Fruit fly (Drosophila melanogaster) whole organism, embryonic: ENCODE measurements around the gene Rbf.
A peak's percentile ranks its signal among the peaks of the same experiment; 100 is the strongest.

Source experiments
- Aef1 ChIP-seq: fragments of 200-800 bp; sonication (Bioruptor generic); IDR thresholded peaks from 3 replicates; pipeline ENCODE4 v1.3.6; 2022; ENCODE audit warnings: missing biosample characterization, missing genetic modification characterization
- CG10267 ChIP-seq: fragments of 200-800 bp; sonication (Bioruptor generic); optimal IDR thresholded peaks from 2 replicates; lab custom pipeline; 2018; ENCODE audit warnings: missing biosample characterization, mild to moderate bottlenecking, missing genetic modification characterization, moderate library complexity
- CG10274 ChIP-seq: fragments of 200-800 bp; sonication (Bioruptor generic); optimal IDR thresholded peaks from 3 replicates; lab custom pipeline; 2017; ENCODE audit warnings: missing biosample characterization, mild to moderate bottlenecking, missing genetic modification characterization
- CG10543 ChIP-seq: fragments of 200-800 bp; sonication (Bioruptor generic); optimal IDR thresholded peaks from 3 replicates; lab custom pipeline; 2017; ENCODE audit warnings: missing biosample characterization, mild to moderate bottlenecking, missing genetic modification characterization, moderate library complexity
- CG10979 ChIP-seq: fragments of 200-800 bp; sonication (Bioruptor generic); optimal IDR thresholded peaks from 2 replicates; lab custom pipeline; 2018; ENCODE audit warnings: missing biosample characterization, mild to moderate bottlenecking, missing genetic modification characterization, moderate library complexity
- CG11504 ChIP-seq: fragments of 200-800 bp; sonication (Bioruptor generic); optimal IDR thresholded peaks from 3 replicates; lab custom pipeline; 2019; ENCODE audit warnings: missing biosample characterization, mild to moderate bottlenecking, missing genetic modification characterization, moderate library complexity
- CG12769 ChIP-seq: fragments of 200-800 bp; sonication (Bioruptor generic); optimal IDR thresholded peaks from 2 replicates; lab custom pipeline; 2019; ENCODE audit warnings: missing biosample characterization, mild to moderate bottlenecking, missing genetic modification characterization, moderate library complexity
- CG15269 ChIP-seq: fragments of 200-800 bp; sonication (Bioruptor generic); optimal IDR thresholded peaks from 2 replicates; lab custom pipeline; 2018; ENCODE audit warnings: missing biosample characterization, mild to moderate bottlenecking, missing genetic modification characterization, moderate library complexity
- CG16779 ChIP-seq: fragments of 200-800 bp; sonication (Bioruptor generic); IDR thresholded peaks from 2 replicates; pipeline ENCODE4 v1.3.6; 2022; ENCODE audit warnings: missing biosample characterization, missing genetic modification characterization
- CG18262 ChIP-seq: fragments of 200-800 bp; optimal IDR thresholded peaks from 3 replicates; lab custom pipeline; 2019; ENCODE audit warnings: missing biosample characterization, mild to moderate bottlenecking, missing genetic modification characterization, moderate library complexity
- CG18599 ChIP-seq: fragments of 200-800 bp; sonication (Bioruptor generic); optimal IDR thresholded peaks from 3 replicates; lab custom pipeline; 2017; ENCODE audit warnings: missing biosample characterization, missing genetic modification characterization, mild to moderate bottlenecking, moderate library complexity, missing genetic modification reagents
- CG34422 ChIP-seq: fragments of 200-800 bp; sonication (Bioruptor generic); IDR thresholded peaks from 3 replicates; pipeline ENCODE4 v1.3.6; 2022; ENCODE audit warnings: missing biosample characterization, missing genetic modification characterization
- CG6765 ChIP-seq: fragments of 200-800 bp; sonication (Bioruptor generic); optimal IDR thresholded peaks from 3 replicates; lab custom pipeline; 2017; ENCODE audit warnings: missing biosample characterization, mild to moderate bottlenecking, missing genetic modification characterization
- CG7839 ChIP-seq: fragments of 200-800 bp; sonication (Bioruptor generic); optimal IDR thresholded peaks from 3 replicates; lab custom pipeline; 2018; ENCODE audit warnings: missing biosample characterization, mild to moderate bottlenecking, missing genetic modification characterization, moderate library complexity
- CG9437 ChIP-seq: fragments of 200-800 bp; sonication (Bioruptor generic); optimal IDR thresholded peaks from 2 replicates; lab custom pipeline; 2018; ENCODE audit warnings: missing biosample characterization, mild to moderate bottlenecking, missing genetic modification characterization
- CG9797 ChIP-seq: fragments of 200-800 bp; sonication (Bioruptor generic); optimal IDR thresholded peaks from 3 replicates; lab custom pipeline; 2018; ENCODE audit warnings: missing biosample characterization, mild to moderate bottlenecking, missing genetic modification characterization
- D ChIP-seq, 2 experiments: fragments of 200-800 bp in 1 of 2; fragments of >200 bp in 1 of 2; sonication (Bioruptor generic) in 1 of 2; optimal IDR thresholded peaks; 2 replicates in 1 of 2; 3 replicates in 1 of 2; lab custom pipeline; 2017; ENCODE audit warnings: mild to moderate bottlenecking in 1 of 2, missing biosample characterization in 1 of 2, missing genetic modification characterization in 1 of 2, missing genetic modification reagents in 1 of 2
- Dbx ChIP-seq: fragments of 200-800 bp; sonication (Bioruptor generic); IDR thresholded peaks from 3 replicates; pipeline ENCODE4 v1.3.6; 2022; ENCODE audit warnings: missing biosample characterization, missing genetic modification characterization
- Deaf1 ChIP-seq: fragments of 200-800 bp; optimal IDR thresholded peaks from 3 replicates; lab custom pipeline; 2019; ENCODE audit warnings: missing biosample characterization, mild to moderate bottlenecking, missing genetic modification characterization, moderate library complexity
- Dref ChIP-seq: fragments of 200-800 bp; sonication (Bioruptor generic); IDR thresholded peaks from 2 replicates; pipeline ENCODE4 v1.3.6; 2022; ENCODE audit warnings: missing biosample characterization, missing genetic modification characterization
- Drgx ChIP-seq: fragments of 200-800 bp; sonication (Bioruptor generic); IDR thresholded peaks from 2 replicates; pipeline ENCODE4 v1.3.6; 2022; ENCODE audit warnings: missing biosample characterization, missing genetic modification characterization
- HLH54F ChIP-seq: fragments of 200-800 bp; sonication (Bioruptor generic); optimal IDR thresholded peaks from 3 replicates; lab custom pipeline; 2016; ENCODE audit warnings: missing biosample characterization, missing genetic modification characterization
- MBD-R2 ChIP-seq: fragments of 200-800 bp; sonication (Bioruptor generic); IDR thresholded peaks from 2 replicates; pipeline ENCODE4 v1.3.6; 2022; ENCODE audit warnings: missing biosample characterization, missing genetic modification characterization
- Med ChIP-seq: fragments of 200-800 bp; sonication (Bioruptor generic); peaks from one replicate; lab custom pipeline; 2016; ENCODE audit warnings: missing biosample characterization, missing genetic modification characterization, mild to moderate bottlenecking, inconsistent platforms, moderate library complexity
- Meics ChIP-seq: fragments of 200-800 bp; sonication (Bioruptor generic); optimal IDR thresholded peaks from 2 replicates; lab custom pipeline; 2017; ENCODE audit warnings: missing biosample characterization, mild to moderate bottlenecking, missing genetic modification characterization
- NC2α ChIP-seq: fragments of 200-800 bp; sonication (Bioruptor generic); optimal IDR thresholded peaks from 2 replicates; lab custom pipeline; 2016; ENCODE audit warnings: missing biosample characterization, missing genetic modification characterization
- NFAT ChIP-seq: fragments of 200-800 bp; sonication (Bioruptor generic); IDR thresholded peaks from 2 replicates; pipeline ENCODE4 v1.3.6; 2022; ENCODE audit warnings: missing biosample characterization, missing genetic modification characterization
- Neu2 ChIP-seq: fragments of 200-800 bp; sonication (Bioruptor generic); optimal IDR thresholded peaks from 3 replicates; lab custom pipeline; 2016; ENCODE audit warnings: missing biosample characterization, missing genetic modification characterization, borderline replicate concordance
- Ravus ChIP-seq: fragments of 200-800 bp; sonication (Bioruptor generic); IDR thresholded peaks from 2 replicates; pipeline ENCODE4 v1.3.6; 2022; ENCODE audit warnings: missing biosample characterization, missing genetic modification characterization
- Spps ChIP-seq: fragments of 200-800 bp; sonication (Bioruptor generic); optimal IDR thresholded peaks from 2 replicates; lab custom pipeline; 2018; ENCODE audit warnings: missing biosample characterization, mild to moderate bottlenecking, missing genetic modification characterization
- Sry-β ChIP-seq: fragments of 200-800 bp; sonication (Bioruptor generic); optimal IDR thresholded peaks from 2 replicates; lab custom pipeline; 2018; ENCODE audit warnings: missing biosample characterization, mild to moderate bottlenecking, missing genetic modification characterization, moderate library complexity
- Trl ChIP-seq, 3 experiments: fragments of >200 bp in 2 of 3; fragments of 200-800 bp in 1 of 3; sonication (Bioruptor generic) in 1 of 3; optimal IDR thresholded peaks; 2 replicates in 1 of 3; 3 replicates in 2 of 3; lab custom pipeline; 2016 to 2017; ENCODE audit warnings: missing biosample characterization in 1 of 3, missing genetic modification characterization in 1 of 3
- ato ChIP-seq: fragments of 200-800 bp; sonication (Bioruptor generic); IDR thresholded peaks from 2 replicates; pipeline ENCODE4 v1.3.6; 2022; ENCODE audit warnings: missing biosample characterization, missing genetic modification characterization; ENCODE audit not compliant: partially characterized antibody
- br ChIP-seq: fragments of >200 bp; optimal IDR thresholded peaks from 2 replicates; lab custom pipeline; 2017
- eyg ChIP-seq: fragments of 200-800 bp; sonication (Bioruptor generic); optimal IDR thresholded peaks from 3 replicates; lab custom pipeline; 2016; ENCODE audit warnings: missing biosample characterization, missing genetic modification characterization
- gcm ChIP-seq: fragments of 200-800 bp; sonication (Bioruptor generic); optimal IDR thresholded peaks from 2 replicates; lab custom pipeline; 2019; ENCODE audit warnings: missing biosample characterization, mild to moderate bottlenecking, missing genetic modification characterization, moderate library complexity
- grau ChIP-seq: fragments of 200-800 bp; optimal IDR thresholded peaks from 3 replicates; lab custom pipeline; 2019; ENCODE audit warnings: missing biosample characterization, mild to moderate bottlenecking, missing genetic modification characterization, moderate library complexity
- ham ChIP-seq: fragments of 200-800 bp; sonication (Bioruptor generic); IDR thresholded peaks from 2 replicates; pipeline ENCODE4 v1.3.6; 2022; ENCODE audit warnings: missing biosample characterization, missing genetic modification characterization
- hb ChIP-seq: fragments of 200-800 bp; sonication (Bioruptor generic); IDR thresholded peaks from 3 replicates; pipeline ENCODE4 v1.3.6; 2022; ENCODE audit warnings: missing biosample characterization, missing genetic modification characterization; ENCODE audit not compliant: partially characterized antibody
- hbn ChIP-seq: fragments of 200-800 bp; sonication (Bioruptor generic); IDR thresholded peaks from 2 replicates; pipeline ENCODE4 v1.3.6; 2022; ENCODE audit warnings: missing biosample characterization, missing genetic modification characterization; ENCODE audit not compliant: partially characterized antibody
- hkb ChIP-seq, 2 experiments: fragments of 200-800 bp in 1 of 2; fragments of >200 bp in 1 of 2; sonication (Bioruptor generic) in 1 of 2; IDR thresholded peaks in 1 of 2; optimal IDR thresholded peaks in 1 of 2; 2 replicates each; pipeline versions ENCODE4 v1.3.6 to Lab custom; 2017 to 2022; ENCODE audit warnings: missing biosample characterization in 1 of 2, missing genetic modification characterization in 1 of 2
- knrl ChIP-seq: fragments of 200-800 bp; sonication (Bioruptor generic); IDR thresholded peaks from 3 replicates; pipeline ENCODE4 v1.3.6; 2022; ENCODE audit warnings: missing biosample characterization, missing genetic modification characterization; ENCODE audit not compliant: partially characterized antibody
- mld ChIP-seq: fragments of 200-800 bp; sonication (Bioruptor generic); IDR thresholded peaks from 3 replicates; pipeline ENCODE4 v1.3.6; 2022; ENCODE audit warnings: missing biosample characterization, missing genetic modification characterization; ENCODE audit not compliant: partially characterized antibody
- peb ChIP-seq: fragments of 200-800 bp; sonication (Bioruptor generic); IDR thresholded peaks from 2 replicates; pipeline ENCODE4 v1.3.6; 2022; ENCODE audit warnings: missing biosample characterization, missing genetic modification characterization
- sisA ChIP-seq: fragments of 200-800 bp; sonication (Bioruptor generic); IDR thresholded peaks from 2 replicates; pipeline ENCODE4 v1.3.6; 2022; ENCODE audit warnings: missing biosample characterization, missing genetic modification characterization
- slp2 ChIP-seq: fragments of 200-800 bp; sonication (Bioruptor generic); optimal IDR thresholded peaks from 2 replicates; lab custom pipeline; 2016; ENCODE audit warnings: missing biosample characterization, missing genetic modification characterization
- sob ChIP-seq: fragments of 200-800 bp; sonication (Bioruptor generic); IDR thresholded peaks from 2 replicates; pipeline ENCODE4 v1.3.6; 2022; ENCODE audit warnings: missing biosample characterization, missing genetic modification characterization
- sug ChIP-seq: fragments of 200-800 bp; optimal IDR thresholded peaks from 2 replicates; lab custom pipeline; 2019; ENCODE audit warnings: missing biosample characterization, mild to moderate bottlenecking, missing genetic modification characterization, moderate library complexity

The Rbf gene

dm6 chrX:769639-770124, 31.6 kb downstream of the Rbf start, which contains the start of gene fz3 (continued):
- peak; percentile 84 for TF ChIP-seq Dref (GFP tag; lab: Robert Waterston, UW)
- peak; percentile 49 for TF ChIP-seq CG12769
- TF ChIP-seq CG10267 = peak; percentile 36
- TF ChIP-seq sisA (GFP tag; lab: Robert Waterston, UW) = no peak
- TF ChIP-seq Ravus (GFP tag; lab: Robert Waterston, UW) = no peak
- peak; percentile 61; the same call in 2 of the 3 replicates for TF ChIP-seq mld (GFP tag; lab: Robert Waterston, UW)
- TF ChIP-seq CG7839 (tag; lab: Kevin White, UChicago) = peak; percentile 21
- peak; percentile 54 for TF ChIP-seq MBD-R2
- TF ChIP-seq Dbx (GFP tag; lab: Robert Waterston, UW) = 0 out of 3 replicates have a peak, but pooled peaks have one; percentile 35
- no peak for TF ChIP-seq hkb (optimal IDR thresholded peaks at IDR 0.05; lab: Kevin White, UChicago)
- TF ChIP-seq hkb (GFP tag; IDR thresholded peaks at IDR 0.05; lab: Robert Waterston, UW) = 0 out of 2 replicates have a peak, but pooled peaks have one; percentile 16
- TF ChIP-seq Drgx (GFP tag; lab: Robert Waterston, UW) = peak; percentile 54
- TF ChIP-seq CG9797 (GFP tag; lab: Kevin White, UChicago) = peak; percentile 14
- TF ChIP-seq CG9437 (GFP tag; lab: Kevin White, UChicago) = peak; percentile 65
- TF ChIP-seq slp2 (GFP tag; lab: Kevin White, UChicago) = no peak
- no peak for TF ChIP-seq sob (GFP tag; lab: Robert Waterston, UW)
- no peak for TF ChIP-seq HLH54F (GFP tag; lab: Kevin White, UChicago)
- peak; percentile 13 for TF ChIP-seq CG15269 (tag; lab: Kevin White, UChicago)
- TF ChIP-seq CG10543 = peak; percentile 9
- peak; percentile 81 for TF ChIP-seq knrl (GFP tag; lab: Robert Waterston, UW)
- peak; percentile 22 for TF ChIP-seq grau (tag; lab: Kevin White, UChicago)
- no peak for TF ChIP-seq D (optimal IDR thresholded peaks at IDR 0.05; lab: Kevin White, UChicago)
- no peak for TF ChIP-seq D (GFP tag; optimal IDR thresholded peaks at IDR 0.05; lab: Kevin White, UChicago)
- TF ChIP-seq gcm (GFP tag; lab: Kevin White, UChicago) = peak; percentile 38
- TF ChIP-seq Sry-β (GFP tag; lab: Kevin White, UChicago) = peak; percentile 9
- no peak for TF ChIP-seq Spps (tag; lab: Kevin White, UChicago)
- no peak for TF ChIP-seq CG18599 (GFP tag; lab: Kevin White, UChicago)
- no peak for TF ChIP-seq CG6765 (GFP tag; lab: Kevin White, UChicago)
- TF ChIP-seq ato (GFP tag; lab: Robert Waterston, UW) = peak; percentile 80
- TF ChIP-seq Aef1 (GFP tag; lab: Robert Waterston, UW) = no peak
- peak; percentile 92 for TF ChIP-seq Med
- 0 out of 2 replicates have a peak, but pooled peaks have one; percentile 11 for TF ChIP-seq peb (GFP tag; lab: Robert Waterston, UW)
- peak; percentile 46 for TF ChIP-seq sug (tag; lab: Kevin White, UChicago)
- TF ChIP-seq Meics (GFP tag; lab: Kevin White, UChicago) = no peak
- TF ChIP-seq CG11504 (tag; lab: Kevin White, UChicago) = peak; percentile 27
- peak; percentile 37 for TF ChIP-seq CG18262
- TF ChIP-seq Neu2 = no peak
- TF ChIP-seq Trl (optimal IDR thresholded peaks at IDR 0.05; lab: Kevin White, UChicago) = no peak
- no peak for TF ChIP-seq Trl (GFP tag; optimal IDR thresholded peaks at IDR 0.05; lab: Kevin White, UChicago)
- TF ChIP-seq CG10979 (tag; lab: Kevin White, UChicago) = peak; percentile 34
- TF ChIP-seq ham (GFP tag; lab: Robert Waterston, UW) = no peak
- TF ChIP-seq br = no peak
- TF ChIP-seq CG10274 (GFP tag; lab: Kevin White, UChicago) = no peak
- TF ChIP-seq hb (GFP tag; lab: Robert Waterston, UW) = peak; percentile 75
- TF ChIP-seq eyg (GFP tag; lab: Kevin White, UChicago) = no peak
- no peak for TF ChIP-seq CG16779
- peak; percentile 83 for TF ChIP-seq hbn (GFP tag; lab: Robert Waterston, UW)
- peak; percentile 57 for TF ChIP-seq Deaf1
- TF ChIP-seq CG34422 (GFP tag; lab: Robert Waterston, UW) = 0 out of 3 replicates have a peak, but pooled peaks have one; percentile 34
- TF ChIP-seq NFAT (GFP tag; lab: Robert Waterston, UW) = peak; percentile 20; the same call in 1 of the 2 replicates
- TF ChIP-seq NC2α (GFP tag; lab: Kevin White, UChicago) = no peak
